Fruit fly (Drosophila melanogaster) whole organism, adult: Measurements from ENCODE around the gene Tmf.

Source experiments
- CG11617 ChIP-seq: fragments of 200-800 bp; sonication (Bioruptor generic); optimal IDR thresholded peaks from 2 replicates; lab custom pipeline; 2017; ENCODE audit warnings: mild to moderate bottlenecking, missing biosample characterization, missing genetic modification reagents, missing genetic modification characterization
- CG12768 ChIP-seq: fragments of 200-800 bp; sonication (Bioruptor generic); optimal IDR thresholded peaks from 2 replicates; lab custom pipeline; 2017; ENCODE audit warnings: missing biosample characterization, missing genetic modification characterization, mild to moderate bottlenecking, moderate library complexity, missing genetic modification reagents
- CG14711 ChIP-seq: fragments of 200-800 bp; sonication (Bioruptor generic); optimal IDR thresholded peaks from 2 replicates; lab custom pipeline; 2018; ENCODE audit warnings: missing biosample characterization, mild to moderate bottlenecking, missing genetic modification characterization, moderate library complexity
- CG1620 ChIP-seq: fragments of 200-800 bp; sonication (Bioruptor generic); optimal IDR thresholded peaks from 2 replicates; lab custom pipeline; 2016; ENCODE audit warnings: missing biosample characterization, missing genetic modification characterization
- CG33017 ChIP-seq: fragments of 200-800 bp; sonication (Bioruptor generic); optimal IDR thresholded peaks from 2 replicates; lab custom pipeline; 2018; ENCODE audit warnings: missing biosample characterization, mild to moderate bottlenecking, missing genetic modification characterization, moderate library complexity
- CG5204 ChIP-seq: fragments of 200-800 bp; sonication (Bioruptor generic); optimal IDR thresholded peaks from 2 replicates; lab custom pipeline; 2016; ENCODE audit warnings: missing biosample characterization, missing genetic modification characterization
- CG7045 ChIP-seq: fragments of 200-800 bp; sonication (Bioruptor generic); optimal IDR thresholded peaks from 2 replicates; lab custom pipeline; 2017; ENCODE audit warnings: missing biosample characterization, mild to moderate bottlenecking, missing genetic modification characterization
- CG7101 ChIP-seq: fragments of 200-800 bp; sonication (Bioruptor generic); optimal IDR thresholded peaks from 2 replicates; lab custom pipeline; 2018; ENCODE audit warnings: missing biosample characterization, mild to moderate bottlenecking, missing genetic modification characterization, moderate library complexity
- Clk ChIP-seq: fragments of 200-800 bp; sonication (Bioruptor generic); optimal IDR thresholded peaks from 2 replicates; lab custom pipeline; 2017; ENCODE audit warnings: missing biosample characterization, missing genetic modification characterization
- Crg-1 ChIP-seq: fragments of 200-800 bp; sonication (Bioruptor generic); optimal IDR thresholded peaks from 2 replicates; lab custom pipeline; 2016; ENCODE audit warnings: missing biosample characterization, missing genetic modification characterization
- Hr96 ChIP-seq: fragments of 200-800 bp; sonication (Bioruptor generic); optimal IDR thresholded peaks from 2 replicates; lab custom pipeline; 2016; ENCODE audit warnings: missing biosample characterization, missing genetic modification characterization
- Mnt ChIP-seq: fragments of 200-800 bp; sonication (Bioruptor generic); optimal IDR thresholded peaks from 2 replicates; lab custom pipeline; 2016; ENCODE audit warnings: missing biosample characterization, mild to moderate bottlenecking, missing genetic modification characterization
- bab1 ChIP-seq: fragments of 200-800 bp; sonication (Bioruptor generic); optimal IDR thresholded peaks from 3 replicates; lab custom pipeline; 2019; ENCODE audit warnings: missing biosample characterization, mild to moderate bottlenecking, missing genetic modification characterization, moderate library complexity
- cic ChIP-seq: fragments of 200-800 bp; sonication (Bioruptor generic); optimal IDR thresholded peaks from 2 replicates; lab custom pipeline; 2017; ENCODE audit warnings: missing biosample characterization, mild to moderate bottlenecking, missing genetic modification characterization, moderate library complexity
- cnc ChIP-seq, 2 experiments: fragments of >200 bp; optimal IDR thresholded peaks; 2 replicates each; lab custom pipeline; 2017
- kay ChIP-seq: fragments of 200-800 bp; sonication (Bioruptor generic); peaks from one replicate; lab custom pipeline; 2016; ENCODE audit warnings: missing biosample characterization, missing genetic modification characterization, borderline replicate concordance
- ovo ChIP-seq: fragments of 200-800 bp; sonication (Bioruptor generic); optimal IDR thresholded peaks from 2 replicates; lab custom pipeline; 2016; ENCODE audit warnings: missing biosample characterization, missing genetic modification characterization
- pad ChIP-seq: fragments of 200-800 bp; sonication (Bioruptor generic); optimal IDR thresholded peaks from 3 replicates; lab custom pipeline; 2017; ENCODE audit warnings: missing biosample characterization, missing genetic modification characterization, mild to moderate bottlenecking, moderate library complexity, missing genetic modification reagents
- tj ChIP-seq: fragments of 200-800 bp; sonication (Bioruptor generic); optimal IDR thresholded peaks from 3 replicates; lab custom pipeline; 2017; ENCODE audit warnings: missing biosample characterization, mild to moderate bottlenecking, missing genetic modification characterization, moderate library complexity
- toe ChIP-seq: fragments of 200-800 bp; sonication (Bioruptor generic); optimal IDR thresholded peaks from 2 replicates; lab custom pipeline; 2016; ENCODE audit warnings: missing biosample characterization, missing genetic modification characterization

Gene Tmf

DNA sequence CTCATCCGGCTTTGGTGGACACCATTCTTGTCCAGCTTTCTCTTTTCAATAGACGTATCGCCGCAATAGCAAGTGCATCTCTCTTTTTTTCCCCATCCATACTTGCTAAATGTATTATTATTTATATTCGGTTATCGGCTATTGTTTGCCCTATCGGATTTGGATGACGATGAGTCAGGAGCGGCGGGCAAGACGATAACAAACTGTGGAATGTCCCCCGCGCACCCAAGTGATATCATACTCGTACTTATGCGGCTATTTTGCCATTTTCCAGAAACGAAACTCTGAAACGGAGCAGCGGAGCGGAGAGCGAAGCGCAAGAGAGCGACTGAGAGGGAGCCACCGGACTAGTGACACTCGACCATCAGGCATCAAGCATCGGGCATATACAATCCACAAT lies 38.7 kb upstream of the Tmf start:
- TF ChIP-seq pad (no peak), CG33017 (no peak), tj (no peak), CG5204 (no peak), bab1 (GFP tag; lab: Kevin White, UChicago) (no peak), Hr96 (no peak), CG7045 (GFP tag; lab: Kevin White, UChicago) (no peak)

- TF ChIP-seq cnc (optimal IDR thresholded peaks at IDR 0.05; lab: Kevin White, UChicago) (no peak), CG11617 (no peak), Crg-1 (GFP tag; lab: Kevin White, UChicago) (no peak), CG14711 (tag; lab: Kevin White, UChicago) (no peak)
Observed at dm6 chrX:6813678-6814077, 30.5 kb upstream of the Tmf start, which contains the start of gene iav. TSS of gene iav (plus strand) at chrX:6813978.

dm6 chrX:6820703-6821102 lies 23.4 kb upstream of the Tmf start, which contains the start of the genes Nf-YC and xit:
TSS of gene Nf-YC (minus strand) at chrX:6820919.
TSS of gene xit (plus strand) at chrX:6821016.
- TF ChIP-seq ovo (GFP tag; lab: Kevin White, UChicago) = no peak
- TF ChIP-seq CG1620 (GFP tag; lab: Kevin White, UChicago) = no peak
- TF ChIP-seq tj = peak; percentile 9
- no peak for TF ChIP-seq CG7045 (GFP tag; lab: Kevin White, UChicago)
- TF ChIP-seq kay (GFP tag; lab: Kevin White, UChicago) = no peak
- no peak for TF ChIP-seq Clk
- no peak for TF ChIP-seq CG33017
- TF ChIP-seq CG7101 (tag; lab: Kevin White, UChicago) = peak; percentile 12
- TF ChIP-seq cnc (optimal IDR thresholded peaks at IDR 0.05; lab: Kevin White, UChicago) = no peak
- TF ChIP-seq bab1 (GFP tag; lab: Kevin White, UChicago) = peak; percentile 59
- TF ChIP-seq CG12768 (GFP tag; lab: Kevin White, UChicago) = no peak
- TF ChIP-seq cic (GFP tag; lab: Kevin White, UChicago) = peak; percentile 9
- no peak for TF ChIP-seq Hr96
- peak; percentile 66 for TF ChIP-seq Mnt

dm6 chrX:6822904-6823303 lies 21.2 kb upstream of the Tmf start, which contains the start of gene Atx-1:
TSS of gene Atx-1 (plus strand) at chrX:6823204.
- TF ChIP-seq CG5204 (no peak), toe (GFP tag; lab: Kevin White, UChicago) (no peak), Crg-1 (GFP tag; lab: Kevin White, UChicago) (no peak), cic (GFP tag; lab: Kevin White, UChicago) (no peak), cnc (optimal IDR thresholded peaks at IDR 0.05; lab: Kevin White, UChicago) (no peak), ovo (GFP tag; lab: Kevin White, UChicago) (no peak), Mnt (no peak), pad (no peak), CG7045 (GFP tag; lab: Kevin White, UChicago) (no peak), tj (no peak), CG7101 (tag; lab: Kevin White, UChicago) (no peak), CG14711 (tag; lab: Kevin White, UChicago) (no peak), CG1620 (GFP tag; lab: Kevin White, UChicago) (no peak), kay (GFP tag; lab: Kevin White, UChicago) (no peak), CG12768 (GFP tag; lab: Kevin White, UChicago) (no peak), CG11617 (no peak), CG33017 (no peak), bab1 (GFP tag; lab: Kevin White, UChicago) (no peak), Hr96 (no peak), Clk (no peak)

DNA sequence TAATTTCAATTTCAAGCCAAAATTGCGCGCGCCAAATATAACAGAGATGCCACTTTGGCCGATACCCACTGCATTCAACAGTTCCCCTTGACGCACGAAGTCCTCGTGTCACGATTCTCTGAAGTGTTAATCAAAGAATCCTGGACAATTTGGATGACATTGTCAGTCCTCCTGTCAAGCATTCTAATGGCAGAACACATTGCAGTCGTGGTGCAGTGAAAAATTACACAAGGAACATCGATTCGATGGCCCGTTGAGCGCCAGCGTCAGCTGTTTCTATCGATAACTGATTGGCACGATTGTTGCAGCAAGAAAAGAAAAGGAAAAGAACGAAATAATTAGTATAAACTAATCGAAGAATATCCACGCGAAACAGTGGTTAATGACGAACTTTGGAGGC lies 19.9 kb upstream of the Tmf start, which contains the start of gene nonC:
TSS of gene nonC (plus strand) at position 294 of the 400 bp plus-strand sequence.
- no peak for TF ChIP-seq Crg-1 (GFP tag; lab: Kevin White, UChicago)
- no peak for TF ChIP-seq Hr96
- no peak for TF ChIP-seq CG12768 (GFP tag; lab: Kevin White, UChicago)
- no peak for TF ChIP-seq ovo (GFP tag; lab: Kevin White, UChicago)
- no peak for TF ChIP-seq cnc (optimal IDR thresholded peaks at IDR 0.05; lab: Kevin White, UChicago)
- TF ChIP-seq Clk = no peak
- TF ChIP-seq CG5204 = no peak
- no peak for TF ChIP-seq tj
- peak; percentile 21 for TF ChIP-seq Mnt
- TF ChIP-seq CG7045 (GFP tag; lab: Kevin White, UChicago) = no peak
- TF ChIP-seq CG14711 (tag; lab: Kevin White, UChicago) = no peak
- peak; percentile 24 for TF ChIP-seq pad
- no peak for TF ChIP-seq CG33017
- peak; percentile 6 for TF ChIP-seq CG1620 (GFP tag; lab: Kevin White, UChicago)
- no peak for TF ChIP-seq toe (GFP tag; lab: Kevin White, UChicago)
- no peak for TF ChIP-seq CG7101 (tag; lab: Kevin White, UChicago)
- peak; percentile 65 for TF ChIP-seq bab1 (GFP tag; lab: Kevin White, UChicago)
- TF ChIP-seq cic (GFP tag; lab: Kevin White, UChicago) = no peak

DNA sequence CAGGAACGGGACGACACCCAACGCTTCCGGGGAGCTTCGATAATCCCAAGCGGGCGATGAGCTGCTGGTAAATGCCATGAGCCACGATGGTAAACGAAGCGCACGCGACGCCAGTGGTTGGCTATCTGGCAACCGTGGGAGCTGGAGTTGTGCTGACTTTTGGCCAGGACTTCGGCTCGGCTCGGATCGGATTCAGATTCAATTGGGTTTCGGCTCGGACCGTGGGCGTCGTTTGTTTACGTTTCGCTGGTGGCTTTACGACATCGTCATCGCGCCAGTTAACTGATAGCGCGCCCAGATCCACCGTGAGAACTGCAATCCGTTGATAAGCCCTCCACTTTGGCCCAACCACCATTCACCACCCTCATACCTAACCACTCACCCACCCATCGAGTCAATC lies 11.6 kb upstream of the Tmf start, which contains the start of gene mAChR-C:
TSS of gene mAChR-C (minus strand) at position 101 of the 400 bp plus-strand sequence.
- no peak for TF ChIP-seq Clk
- no peak for TF ChIP-seq ovo (GFP tag; lab: Kevin White, UChicago)
- TF ChIP-seq CG11617 = no peak
- no peak for TF ChIP-seq tj
- no peak for TF ChIP-seq bab1 (GFP tag; lab: Kevin White, UChicago)
- no peak for TF ChIP-seq CG1620 (GFP tag; lab: Kevin White, UChicago)
- TF ChIP-seq Hr96 = no peak
- no peak for TF ChIP-seq CG5204
- no peak for TF ChIP-seq Crg-1 (GFP tag; lab: Kevin White, UChicago)
- TF ChIP-seq CG7101 (tag; lab: Kevin White, UChicago) = no peak
- TF ChIP-seq cnc (optimal IDR thresholded peaks at IDR 0.05; lab: Kevin White, UChicago) = no peak
- no peak for TF ChIP-seq CG7045 (GFP tag; lab: Kevin White, UChicago)
- TF ChIP-seq CG33017 = no peak
- no peak for TF ChIP-seq Mnt
- no peak for TF ChIP-seq toe (GFP tag; lab: Kevin White, UChicago)
- no peak for TF ChIP-seq CG12768 (GFP tag; lab: Kevin White, UChicago)
